Worm (Caenorhabditis elegans): Measurements from ENCODE around the gene odd-1.

DNA sequence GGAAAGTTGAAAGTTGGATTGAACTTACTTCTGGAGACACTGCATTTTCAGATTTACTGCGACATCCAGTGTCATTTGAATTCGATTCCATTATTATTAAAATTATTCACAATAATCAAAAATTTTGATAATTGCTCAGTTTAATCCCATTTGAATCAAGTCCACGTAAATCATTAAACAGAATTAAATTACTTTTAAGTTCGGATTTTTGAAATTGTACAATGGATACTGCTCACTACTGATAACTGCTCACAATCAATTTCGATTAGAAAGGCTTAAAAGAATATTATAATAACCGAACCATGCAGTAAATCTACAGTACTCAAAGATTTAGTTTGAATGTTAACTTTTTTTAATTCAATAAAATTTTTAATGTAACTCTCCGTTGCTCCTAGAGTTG lies 43.9 kb upstream of the odd-1 start, which contains the start of gene R01H2.4:
- TF ChIP-seq aly-2 (tag; optimal IDR thresholded peaks at IDR 0.05) (no peak), ZK546.5 (tag; optimal IDR thresholded peaks at IDR 0.05) (no peak), elt-1 (tag; optimal IDR thresholded peaks at IDR 0.05) (no peak), snpc-4 (tag; optimal IDR thresholded peaks at IDR 0.05) (no peak), jun-1 (tag; optimal IDR thresholded peaks at IDR 0.05) (no peak), nhr-43 (tag; optimal IDR thresholded peaks at IDR 0.05; ENCODE audit: poor library complexity, severe bottlenecking) (no peak), ceh-82 (tag; optimal IDR thresholded peaks at IDR 0.05) (no peak)

Data from whole organism, L3 larva.